Worm (Caenorhabditis elegans) whole organism, young adult: ENCODE results near the gene C41G6.12.

Experiments
- B0035.1 ChIP-seq: sonication (generic microtip); optimal IDR thresholded peaks from 2 replicates; lab custom pipeline; 2016; ENCODE audit warnings: missing genetic modification characterization, mild to moderate bottlenecking, missing compliant biosample characterization, missing genotype, missing genetic modification reagents
- F33H1.4 ChIP-seq: fragments of 200-800 bp; sonication (Bioruptor generic); IDR thresholded peaks from 2 replicates; pipeline ENCODE4 v1.3.6; 2022; ENCODE audit warnings: missing genetic modification reagents, missing genetic modification characterization, missing compliant biosample characterization
- F37B4.10 ChIP-seq: fragments of 200-800 bp; sonication (Bioruptor generic); IDR thresholded peaks from 2 replicates; pipeline ENCODE4 v1.3.6; 2022; ENCODE audit warnings: missing genetic modification characterization, missing compliant biosample characterization
- F57A8.1 ChIP-seq: fragments of 200-800 bp; sonication (Bioruptor generic); optimal IDR thresholded peaks from 2 replicates; lab custom pipeline; 2018; ENCODE audit warnings: mild to moderate bottlenecking, missing genetic modification characterization, moderate library complexity, missing compliant biosample characterization
- ama-1 ChIP-seq, 3 experiments: fragments of 150-350 bp in 1 of 3; sonication (generic microtip) in 2 of 3; optimal IDR thresholded peaks; 2 replicates each; lab custom pipeline; 2014 to 2018; ENCODE audit warnings: missing biosample characterization in 2 of 3, missing genetic modification characterization in 2 of 3, missing genetic modification reagents in 2 of 3
- bed-2 ChIP-seq: fragments of 200-800 bp; sonication (Bioruptor generic); IDR thresholded peaks from 2 replicates; pipeline ENCODE4 v1.3.6; 2022; ENCODE audit warnings: missing genetic modification reagents, missing genetic modification characterization, missing compliant biosample characterization
- chd-7 ChIP-seq: sonication (generic microtip); optimal IDR thresholded peaks from 2 replicates; lab custom pipeline; 2016; ENCODE audit warnings: mild to moderate bottlenecking, missing genetic modification characterization, moderate library complexity, missing compliant biosample characterization
- efl-1 ChIP-seq: fragments of 150-350 bp; optimal IDR thresholded peaks from 2 replicates; lab custom pipeline; 2014; ENCODE audit warnings: missing biosample characterization, missing genetic modification reagents, missing genetic modification characterization
- lag-1 ChIP-seq: fragments of 200-800 bp; sonication (Bioruptor generic); IDR thresholded peaks from 2 replicates; pipeline ENCODE4 v1.3.6; 2022; ENCODE audit warnings: missing genetic modification reagents, missing genetic modification characterization, missing compliant biosample characterization
- lir-1 ChIP-seq: fragments of 200-800 bp; sonication (Bioruptor generic); conservative IDR thresholded peaks from 2 replicates; pipeline ENCODE4 v1.3.6; 2022; ENCODE audit warnings: missing genetic modification reagents, missing genetic modification characterization, missing compliant biosample characterization
- madf-10 ChIP-seq: sonication (generic microtip); optimal IDR thresholded peaks from 2 replicates; lab custom pipeline; 2016; ENCODE audit warnings: mild to moderate bottlenecking, missing genetic modification characterization, missing compliant biosample characterization
- madf-6 ChIP-seq: fragments of 200-800 bp; sonication (Bioruptor generic); IDR thresholded peaks from 2 replicates; pipeline ENCODE4 v1.3.6; 2022; ENCODE audit warnings: missing genetic modification reagents, missing genetic modification characterization, missing compliant biosample characterization
- pbrm-1 ChIP-seq: fragments of 200-800 bp; sonication (Bioruptor generic); IDR thresholded peaks from 2 replicates; pipeline ENCODE4 v1.3.6; 2022; ENCODE audit warnings: missing genetic modification reagents, missing genetic modification characterization, missing compliant biosample characterization
- rcor-1 ChIP-seq: fragments of 200-800 bp; sonication (Bioruptor generic); IDR thresholded peaks from 2 replicates; pipeline ENCODE4 v1.3.6; 2022; ENCODE audit warnings: missing genetic modification reagents, missing genetic modification characterization, missing compliant biosample characterization
- zim-3 ChIP-seq: sonication (generic microtip); optimal IDR thresholded peaks from 2 replicates; lab custom pipeline; 2017; ENCODE audit warnings: mild to moderate bottlenecking, missing genetic modification characterization, moderate library complexity, missing compliant biosample characterization

The C41G6.12 gene

ce11 chrV:15158691-15159090 lies 48.9 kb downstream of the C41G6.12 start, which contains the start of gene str-45:
str-45 (plus strand) TSS chrV:15158991.
- TF ChIP-seq rcor-1 (GFP tag; lab: Robert Waterston, UW) (no peak), zim-3 (tag; lab: Kevin White, UChicago) (no peak), ama-1 (optimal IDR thresholded peaks at IDR 0.05; lab: Kevin White, UChicago) (no peak), ama-1 (GFP tag; optimal IDR thresholded peaks at IDR 0.05; lab: Kevin White, UChicago) (no peak), F33H1.4 (GFP tag; lab: Robert Waterston, UW) (no peak), efl-1 (GFP tag; lab: Kevin White, UChicago) (no peak), B0035.1 (tag; lab: Kevin White, UChicago) (no peak), bed-2 (GFP tag; lab: Robert Waterston, UW) (no peak), pbrm-1 (no peak), chd-7 (no peak), lir-1 (no peak), madf-10 (tag; lab: Kevin White, UChicago) (no peak), lag-1 (no peak), F37B4.10 (GFP tag; lab: Robert Waterston, UW) (no peak), F57A8.1 (no peak), madf-6 (no peak)
